Worm (Caenorhabditis elegans) whole organism, late embryonic: ENCODE data around the gene gst-7.

Experiments used
- F13H6.1 ChIP-seq: sonication (generic microtip); optimal IDR thresholded peaks from 2 replicates; lab custom pipeline; 2016; ENCODE audit warnings: missing genetic modification characterization, missing compliant biosample characterization
- K09A11.1 ChIP-seq: sonication (generic microtip); optimal IDR thresholded peaks from 2 replicates; lab custom pipeline; 2017; ENCODE audit warnings: antibody characterized with exemption, mild to moderate bottlenecking, missing genetic modification characterization, missing compliant biosample characterization; ENCODE audit not compliant: insufficient read depth
- Y22D7AL.16 ChIP-seq: sonication (generic microtip); optimal IDR thresholded peaks from 2 replicates; lab custom pipeline; 2016; ENCODE audit warnings: missing genetic modification characterization, missing compliant biosample characterization
- ahr-1 ChIP-seq: sonication (generic microtip); optimal IDR thresholded peaks from 2 replicates; lab custom pipeline; 2016; ENCODE audit warnings: missing genetic modification characterization, missing compliant biosample characterization
- ama-1 ChIP-seq: fragments of 150-350 bp; optimal IDR thresholded peaks from 2 replicates; lab custom pipeline; 2014
- ceh-14 ChIP-seq: sonication (generic microtip); optimal IDR thresholded peaks from 2 replicates; lab custom pipeline; 2016; ENCODE audit warnings: missing genotype, missing genetic modification characterization, missing compliant biosample characterization
- ceh-18 ChIP-seq: sonication (generic microtip); optimal IDR thresholded peaks from 2 replicates; lab custom pipeline; 2016; ENCODE audit warnings: missing genetic modification characterization, missing compliant biosample characterization
- ceh-19 ChIP-seq: fragments of 200-800 bp; sonication (Bioruptor generic); optimal IDR thresholded peaks from 2 replicates; lab custom pipeline; 2018; ENCODE audit warnings: mild to moderate bottlenecking, missing genetic modification characterization, missing compliant biosample characterization
- ceh-2 ChIP-seq: sonication (generic microtip); optimal IDR thresholded peaks from 2 replicates; lab custom pipeline; 2016; ENCODE audit warnings: missing genotype, missing genetic modification characterization, missing compliant biosample characterization
- ceh-22 ChIP-seq: sonication (generic microtip); optimal IDR thresholded peaks from 2 replicates; lab custom pipeline; 2017; ENCODE audit warnings: missing biosample characterization, missing genetic modification characterization
- ceh-24 ChIP-seq: sonication (generic microtip); optimal IDR thresholded peaks from 2 replicates; lab custom pipeline; 2016; ENCODE audit warnings: mild to moderate bottlenecking, missing genetic modification characterization, missing compliant biosample characterization
- ceh-31 ChIP-seq: sonication (generic microtip); optimal IDR thresholded peaks from 2 replicates; lab custom pipeline; 2016; ENCODE audit warnings: missing genetic modification characterization, missing compliant biosample characterization
- ceh-48 ChIP-seq: sonication (generic microtip); optimal IDR thresholded peaks from 2 replicates; lab custom pipeline; 2016; ENCODE audit warnings: missing genetic modification characterization, inconsistent platforms, missing compliant biosample characterization
- che-1 ChIP-seq: sonication (generic microtip); optimal IDR thresholded peaks from 2 replicates; lab custom pipeline; 2016; ENCODE audit warnings: mild to moderate bottlenecking, missing genetic modification characterization, missing compliant biosample characterization
- elt-2 ChIP-seq: sonication (generic microtip); optimal IDR thresholded peaks from 2 replicates; lab custom pipeline; 2016; ENCODE audit warnings: missing genetic modification reagents, missing genetic modification characterization, missing compliant biosample characterization
- ets-4 ChIP-seq: sonication (generic microtip); optimal IDR thresholded peaks from 2 replicates; lab custom pipeline; 2016; ENCODE audit warnings: missing genetic modification characterization, missing compliant biosample characterization
- fkh-6 ChIP-seq: sonication (generic microtip); optimal IDR thresholded peaks from 2 replicates; lab custom pipeline; 2016; ENCODE audit warnings: missing genetic modification characterization, missing compliant biosample characterization
- hlh-13 ChIP-seq: fragments of 200-800 bp; sonication (Bioruptor generic); optimal IDR thresholded peaks from 2 replicates; lab custom pipeline; 2018; ENCODE audit warnings: mild to moderate bottlenecking, missing genetic modification characterization, missing compliant biosample characterization
- hlh-30 ChIP-seq: sonication (generic microtip); optimal IDR thresholded peaks from 2 replicates; lab custom pipeline; 2017; ENCODE audit warnings: antibody characterized with exemption, missing genetic modification characterization, missing compliant biosample characterization; ENCODE audit not compliant: insufficient read depth
- hlh-8 ChIP-seq: sonication (generic microtip); optimal IDR thresholded peaks from 2 replicates; lab custom pipeline; 2016; ENCODE audit warnings: missing genotype, missing genetic modification characterization, missing compliant biosample characterization
- lim-6 ChIP-seq: sonication (generic microtip); optimal IDR thresholded peaks from 2 replicates; lab custom pipeline; 2016; ENCODE audit warnings: missing genetic modification characterization, missing compliant biosample characterization
- lin-11 ChIP-seq: fragments of 200-800 bp; sonication (Bioruptor generic); optimal IDR thresholded peaks from 2 replicates; lab custom pipeline; 2018; ENCODE audit warnings: mild to moderate bottlenecking, missing genetic modification characterization, missing compliant biosample characterization
- madf-2 ChIP-seq: sonication (generic microtip); optimal IDR thresholded peaks from 2 replicates; lab custom pipeline; 2017; ENCODE audit warnings: missing genetic modification characterization, missing compliant biosample characterization
- nfya-1 ChIP-seq: sonication (generic microtip); optimal IDR thresholded peaks from 2 replicates; lab custom pipeline; 2017; ENCODE audit warnings: missing genetic modification characterization, mild to moderate bottlenecking, missing compliant biosample characterization, antibody characterized with exemption, moderate library complexity
- nhr-11 ChIP-seq: fragments of 150-350 bp; optimal IDR thresholded peaks from 2 replicates; lab custom pipeline; 2014; ENCODE audit warnings: missing biosample characterization, missing genetic modification characterization
- pag-3 ChIP-seq: sonication (generic microtip); optimal IDR thresholded peaks from 2 replicates; lab custom pipeline; 2016; ENCODE audit warnings: missing compliant biosample characterization, missing genetic modification characterization, borderline replicate concordance
- pha-4 ChIP-seq: fragments of 150-350 bp; optimal IDR thresholded peaks from 2 replicates; lab custom pipeline; 2018; ENCODE audit warnings: missing biosample characterization, missing genetic modification reagents, missing genetic modification characterization
- pros-1 ChIP-seq: fragments of 150-350 bp; optimal IDR thresholded peaks from 2 replicates; lab custom pipeline; 2014; ENCODE audit warnings: missing biosample characterization, missing genetic modification reagents, missing genetic modification characterization
- ref-2 ChIP-seq: sonication (generic microtip); optimal IDR thresholded peaks from 2 replicates; lab custom pipeline; 2016; ENCODE audit warnings: missing genetic modification characterization, missing compliant biosample characterization
- rnt-1 ChIP-seq: sonication (generic microtip); optimal IDR thresholded peaks from 2 replicates; lab custom pipeline; 2016; ENCODE audit warnings: missing genetic modification characterization, missing compliant biosample characterization
- sdc-2 ChIP-seq: sonication (generic microtip); optimal IDR thresholded peaks from 2 replicates; lab custom pipeline; 2016; ENCODE audit warnings: missing genotype, missing genetic modification characterization, missing compliant biosample characterization
- syd-9 ChIP-seq: sonication (generic microtip); optimal IDR thresholded peaks from 2 replicates; lab custom pipeline; 2016; ENCODE audit warnings: mild to moderate bottlenecking, missing genetic modification characterization, moderate library complexity, missing compliant biosample characterization
- tbx-2 ChIP-seq: sonication (generic microtip); optimal IDR thresholded peaks from 2 replicates; lab custom pipeline; 2016; ENCODE audit warnings: missing genetic modification characterization, missing compliant biosample characterization
- ttx-3 ChIP-seq: sonication (generic microtip); optimal IDR thresholded peaks from 2 replicates; lab custom pipeline; 2016; ENCODE audit warnings: missing genetic modification reagents, missing genetic modification characterization, missing compliant biosample characterization
- unc-3 ChIP-seq, 2 experiments: fragments of 200-800 bp in 1 of 2; sonication (Bioruptor generic) in 1 of 2; sonication (generic microtip) in 1 of 2; conservative IDR thresholded peaks in 1 of 2; optimal IDR thresholded peaks in 1 of 2; 2 replicates each; pipeline versions ENCODE4 v1.3.6 to Lab custom; 2016 to 2022; ENCODE audit warnings: missing compliant biosample characterization in 2 of 2, missing genetic modification characterization in 2 of 2, missing genetic modification reagents in 1 of 2
- unc-42 ChIP-seq: sonication (generic microtip); optimal IDR thresholded peaks from 2 replicates; lab custom pipeline; 2016; ENCODE audit warnings: missing genotype, missing genetic modification characterization, missing compliant biosample characterization
- unc-55 ChIP-seq: sonication (generic microtip); optimal IDR thresholded peaks from 2 replicates; lab custom pipeline; 2017; ENCODE audit warnings: missing biosample characterization, missing genetic modification reagents, missing genetic modification characterization
- ztf-16 ChIP-seq: sonication (generic microtip); optimal IDR thresholded peaks from 2 replicates; lab custom pipeline; 2017; ENCODE audit warnings: missing genetic modification characterization, missing compliant biosample characterization

gst-7 gene

DNA sequence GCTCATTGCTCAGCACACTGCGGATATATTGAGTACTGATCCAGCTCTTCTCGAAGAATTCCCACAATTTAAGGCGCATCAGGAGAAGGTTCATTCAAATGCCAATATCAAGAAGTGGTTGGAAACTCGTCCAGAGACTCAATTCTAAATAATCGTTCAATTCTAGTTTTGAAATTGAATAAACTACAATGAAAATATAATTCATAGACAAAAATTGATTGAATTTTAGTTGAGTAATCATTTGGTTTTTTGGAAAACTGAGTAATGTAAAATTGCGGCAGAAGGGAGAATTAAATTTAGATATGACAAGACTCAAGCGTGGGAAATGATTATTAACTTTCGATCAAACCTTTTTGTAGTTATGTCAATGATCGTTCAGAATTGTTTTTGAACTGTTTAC is 2.5 kb downstream of the gst-7 start:
- TF ChIP-seq K09A11.1 (tag; lab: Kevin White, UChicago) (no peak), pha-4 (tag; lab: Kevin White, UChicago) (no peak), ztf-16 (tag; lab: Kevin White, UChicago) (no peak), ceh-14 (tag; lab: Kevin White, UChicago) (no peak), ceh-24 (tag; lab: Kevin White, UChicago) (no peak)

DNA sequence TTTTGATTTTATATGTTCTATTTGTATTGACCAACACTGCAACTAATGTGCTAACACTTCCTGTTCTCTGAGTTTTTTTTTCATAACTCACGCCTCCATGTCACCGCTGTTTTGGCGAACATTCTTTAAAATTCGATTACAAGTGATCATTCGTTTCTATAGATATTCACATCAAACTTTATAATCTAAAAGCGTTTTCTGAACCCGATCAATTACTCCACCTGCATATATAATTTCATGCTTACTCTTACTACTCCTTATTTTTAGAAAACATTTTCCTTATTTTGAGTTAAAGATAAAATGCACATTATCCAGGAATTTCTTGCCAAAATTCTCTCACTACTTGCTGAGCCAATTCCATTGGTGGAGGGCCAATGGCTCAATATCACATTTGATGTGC is 4.1 kb downstream of the gst-7 start, which contains the start of gene R05F9.7:
Gene R05F9.7, plus strand, starts transcription at position 301 of the 400 bp plus-strand sequence.
- TF ChIP-seq madf-2 (tag; lab: Kevin White, UChicago), result no peak
- TF ChIP-seq sdc-2 (tag; lab: Kevin White, UChicago), result no peak
- TF ChIP-seq nhr-11 (tag; lab: Kevin White, UChicago), result no peak
- no peak for TF ChIP-seq ets-4 (tag; lab: Kevin White, UChicago)
- no peak for TF ChIP-seq lim-6 (tag; lab: Kevin White, UChicago)
- TF ChIP-seq K09A11.1 (tag; lab: Kevin White, UChicago), result no peak
- no peak for TF ChIP-seq che-1
- no peak for TF ChIP-seq unc-3 (GFP tag; conservative IDR thresholded peaks at IDR 0.05; lab: Robert Waterston, UW)
- TF ChIP-seq unc-3 (tag; optimal IDR thresholded peaks at IDR 0.05; lab: Kevin White, UChicago), result no peak
- TF ChIP-seq elt-2, result no peak
- TF ChIP-seq ceh-24 (tag; lab: Kevin White, UChicago), result no peak
- TF ChIP-seq lin-11 (tag; lab: Kevin White, UChicago), result no peak
- no peak for TF ChIP-seq F13H6.1 (tag; lab: Kevin White, UChicago)

DNA sequence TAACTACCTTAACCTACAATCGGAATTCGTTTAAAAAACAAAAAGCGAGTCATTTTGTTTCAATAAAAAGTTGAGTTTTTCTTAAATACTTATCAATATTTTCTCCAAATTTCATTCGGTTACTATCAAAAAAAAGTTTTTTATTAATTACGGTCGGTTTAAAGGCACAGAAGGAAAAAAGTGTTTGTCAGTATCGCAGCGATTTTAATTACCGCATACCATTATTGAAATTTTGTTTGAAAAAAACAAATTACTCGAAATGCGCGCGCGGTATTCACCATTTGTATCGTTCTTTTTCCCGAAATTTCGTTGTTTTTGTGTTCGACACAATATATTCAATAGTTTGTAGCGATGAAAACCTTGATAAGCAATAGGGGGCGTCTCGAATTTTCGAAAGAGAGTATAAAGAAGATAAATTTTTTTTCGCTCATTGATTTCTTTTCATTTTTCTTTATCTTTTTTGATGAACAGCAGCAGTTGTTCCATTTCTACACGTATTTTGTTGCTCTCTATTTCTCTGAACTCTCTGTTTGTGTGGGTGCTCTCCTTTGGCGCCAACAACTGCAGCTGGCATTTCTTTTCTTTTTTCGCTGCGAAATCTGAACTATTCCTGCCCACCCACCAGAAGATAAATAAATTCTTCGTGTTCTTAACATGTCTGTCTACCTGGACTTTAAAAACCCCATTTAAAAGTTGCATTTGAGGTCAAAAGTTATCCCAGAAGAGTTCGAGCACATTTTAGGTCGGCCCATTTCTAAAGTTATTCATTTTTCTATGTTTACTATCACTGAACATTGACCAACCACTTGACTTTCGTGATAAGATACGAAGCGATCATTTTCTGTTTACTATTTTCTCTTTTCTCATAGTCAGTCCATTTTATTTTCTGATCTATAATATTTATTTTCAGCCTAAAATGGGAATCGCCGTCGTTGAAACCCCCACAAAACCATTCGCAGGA is 6.9 kb downstream of the gst-7 start, which contains the start of gene pgm-1:
Gene pgm-1, plus strand, starts transcription at position 911 of the 961 bp plus-strand sequence.
- TF ChIP-seq elt-2 (peak; percentile 45), ceh-18 (tag; lab: Kevin White, UChicago) (peak; percentile 50), madf-2 (tag; lab: Kevin White, UChicago) (no peak), fkh-6 (tag; lab: Kevin White, UChicago) (no peak)

DNA sequence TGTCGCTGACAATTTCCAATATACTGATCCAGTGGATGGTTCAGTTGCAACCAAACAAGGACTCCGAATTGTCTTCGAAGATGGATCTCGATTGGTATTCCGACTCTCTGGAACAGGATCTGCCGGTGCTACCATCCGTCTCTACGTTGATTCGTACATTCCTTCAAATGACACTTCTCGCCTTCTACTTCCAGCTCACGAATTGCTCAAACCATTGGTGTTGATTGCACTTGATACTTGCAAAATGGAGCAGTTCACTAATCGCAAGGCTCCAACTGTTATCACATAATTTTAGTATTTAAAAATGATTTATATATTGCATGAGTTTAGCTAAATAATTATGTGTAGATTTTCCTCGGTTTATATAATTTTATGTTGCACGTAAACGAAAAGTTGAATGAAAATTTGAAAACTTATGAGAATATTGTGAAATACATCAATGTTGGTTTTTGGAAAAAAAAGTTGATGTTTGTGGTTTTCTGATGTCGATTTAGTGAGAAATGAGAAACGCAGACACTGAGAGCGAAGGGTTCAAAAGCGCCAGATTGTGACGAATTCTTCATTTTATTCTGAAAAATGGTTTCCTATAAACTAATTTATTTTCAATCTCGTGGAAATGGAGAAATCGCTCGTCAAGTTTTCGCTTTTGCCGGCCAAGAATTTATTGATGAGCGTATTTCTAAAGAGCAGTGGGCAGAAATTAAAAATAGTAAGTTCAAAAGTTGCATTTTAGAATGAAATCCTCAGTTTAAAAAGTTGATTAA is 9.3 kb downstream of the gst-7 start, which contains the start of gene gst-9:
Gene gst-9, plus strand, starts transcription at position 574 of the 764 bp plus-strand sequence.
- TF ChIP-seq Y22D7AL.16 (no peak), ztf-16 (tag; lab: Kevin White, UChicago) (no peak), ceh-2 (no peak), ceh-22 (no peak), ceh-48 (tag; lab: Kevin White, UChicago) (no peak), hlh-30 (tag; lab: Kevin White, UChicago) (no peak), ref-2 (tag; lab: Kevin White, UChicago) (no peak), tbx-2 (tag; lab: Kevin White, UChicago) (no peak), ama-1 (lab: Kevin White, UChicago) (no peak), hlh-13 (GFP tag; lab: Kevin White, UChicago) (no peak), ttx-3 (tag; lab: Kevin White, UChicago) (no peak), pag-3 (tag; lab: Kevin White, UChicago) (no peak), ets-4 (tag; lab: Kevin White, UChicago) (no peak), F13H6.1 (tag; lab: Kevin White, UChicago) (no peak)

DNA sequence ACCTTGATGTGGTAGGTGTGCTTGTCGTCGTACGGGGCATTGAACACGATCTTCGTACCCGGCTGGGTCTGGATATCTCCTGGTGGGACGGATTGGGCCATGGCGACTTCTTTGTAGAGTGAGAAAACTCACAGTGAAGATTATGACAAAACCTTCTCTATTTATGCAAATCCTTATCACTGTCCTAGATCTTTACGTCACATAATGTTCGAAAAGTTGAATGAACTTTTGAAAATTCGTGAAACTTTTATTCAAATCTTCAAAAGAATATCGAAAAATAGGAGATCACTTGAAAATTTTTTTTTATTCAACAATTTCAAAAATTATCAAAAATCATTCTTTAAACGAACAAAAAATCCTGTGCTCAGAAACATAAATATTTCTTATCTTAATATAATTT is 10.7 kb downstream of the gst-7 start, which contains the start of gene msp-33:
Gene msp-33, minus strand, starts transcription at position 101 of the 400 bp plus-strand sequence.
- TF ChIP-seq nfya-1 (tag; lab: Kevin White, UChicago), result no peak
- TF ChIP-seq K09A11.1 (tag; lab: Kevin White, UChicago), result no peak
- TF ChIP-seq F13H6.1 (tag; lab: Kevin White, UChicago), result no peak
- no peak for TF ChIP-seq ceh-48 (tag; lab: Kevin White, UChicago)
- no peak for TF ChIP-seq lin-11 (tag; lab: Kevin White, UChicago)
- no peak for TF ChIP-seq unc-42 (tag; lab: Kevin White, UChicago)
- no peak for TF ChIP-seq pros-1 (tag; lab: Kevin White, UChicago)
- no peak for TF ChIP-seq lim-6 (tag; lab: Kevin White, UChicago)
- no peak for TF ChIP-seq rnt-1 (tag; lab: Kevin White, UChicago)
- no peak for TF ChIP-seq ceh-19 (GFP tag; lab: Kevin White, UChicago)
- no peak for TF ChIP-seq ceh-2
- TF ChIP-seq unc-55 (GFP tag; lab: Kevin White, UChicago), result no peak
- TF ChIP-seq tbx-2 (tag; lab: Kevin White, UChicago), result no peak
- TF ChIP-seq ttx-3 (tag; lab: Kevin White, UChicago), result no peak
- no peak for TF ChIP-seq hlh-8 (tag; lab: Kevin White, UChicago)
- TF ChIP-seq ahr-1 (tag; lab: Kevin White, UChicago), result no peak
- no peak for TF ChIP-seq ztf-16 (tag; lab: Kevin White, UChicago)
- TF ChIP-seq ceh-31 (tag; lab: Kevin White, UChicago), result no peak
- no peak for TF ChIP-seq syd-9 (tag; lab: Kevin White, UChicago)
- TF ChIP-seq sdc-2 (tag; lab: Kevin White, UChicago), result no peak
